Worm (Caenorhabditis elegans): ENCODE data around the gene trpa-1.

The trpa-1 gene

ce11 chrIV:11854777-11855176 is 9.5 kb upstream of the trpa-1 start, which contains the start of gene tag-30:
Gene tag-30, minus strand, starts transcription at chrIV:11855159.
- TF ChIP-seq nfya-1 (tag; optimal IDR thresholded peaks at IDR 0.05) (peak; percentile 22), ceh-48 (tag; optimal IDR thresholded peaks at IDR 0.05) (no peak), odd-2 (tag; optimal IDR thresholded peaks at IDR 0.05) (no peak), rnt-1 (tag; optimal IDR thresholded peaks at IDR 0.05) (no peak), dmd-4 (tag; optimal IDR thresholded peaks at IDR 0.05; ENCODE audit: borderline replicate concordance) (no peak), Y22D7AL.16 (tag; optimal IDR thresholded peaks at IDR 0.05) (no peak), ceh-34 (tag; optimal IDR thresholded peaks at IDR 0.05) (peak; percentile 54), zip-5 (tag; optimal IDR thresholded peaks at IDR 0.05) (no peak), mec-3 (tag; optimal IDR thresholded peaks at IDR 0.05; ENCODE audit: borderline replicate concordance) (no peak), tbx-2 (tag; optimal IDR thresholded peaks at IDR 0.05) (peak; percentile 41), ahr-1 (tag; optimal IDR thresholded peaks at IDR 0.05) (no peak), fkh-6 (tag; optimal IDR thresholded peaks at IDR 0.05) (no peak), lim-6 (tag; optimal IDR thresholded peaks at IDR 0.05) (no peak), pag-3 (tag; optimal IDR thresholded peaks at IDR 0.05; ENCODE audit: borderline replicate concordance) (no peak), elt-4 (tag; optimal IDR thresholded peaks at IDR 0.05) (no peak), ceh-2 (tag; optimal IDR thresholded peaks at IDR 0.05) (no peak), dve-1 (tag; optimal IDR thresholded peaks at IDR 0.05) (no peak), unc-42 (tag; optimal IDR thresholded peaks at IDR 0.05) (peak; percentile 59), che-1 (tag; optimal IDR thresholded peaks at IDR 0.05) (no peak), C38D4.7 (GFP tag; optimal IDR thresholded peaks at IDR 0.05) (no peak), unc-55 (GFP tag; optimal IDR thresholded peaks at IDR 0.05) (no peak), K09A11.1 (tag; optimal IDR thresholded peaks at IDR 0.05; ENCODE audit: insufficient read depth) (no peak), hlh-30 (tag; optimal IDR thresholded peaks at IDR 0.05; ENCODE audit: insufficient read depth) (peak; percentile 66), ceh-31 (tag; optimal IDR thresholded peaks at IDR 0.05) (peak; percentile 62), pat-9 (tag; optimal IDR thresholded peaks at IDR 0.05) (no peak), gmeb-2 (tag; optimal IDR thresholded peaks at IDR 0.05) (no peak)

DNA sequence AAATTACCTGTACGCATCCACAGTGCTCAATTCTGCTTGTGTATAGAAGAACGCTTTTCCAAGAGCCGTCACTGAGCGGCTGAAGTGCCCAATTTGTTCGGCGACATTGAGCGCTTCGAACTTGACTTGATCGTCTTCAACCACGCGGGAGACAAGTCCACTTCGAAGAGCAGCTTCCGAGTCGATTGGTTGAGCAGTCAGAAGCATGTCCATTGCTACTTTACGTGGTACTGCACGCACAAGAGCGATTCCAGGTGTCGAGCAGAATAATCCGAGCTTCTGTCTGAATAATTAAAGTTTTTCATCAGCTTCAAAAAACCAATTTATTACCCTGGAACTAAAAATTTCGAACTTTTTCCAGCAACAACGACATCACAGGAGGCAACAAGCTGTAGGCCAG is 8.9 kb upstream of the trpa-1 start:
- TF ChIP-seq tbx-2 (tag; optimal IDR thresholded peaks at IDR 0.05) (no peak), sox-2 (GFP tag; IDR thresholded peaks at IDR 0.05) (no peak), unc-3 (GFP tag; conservative IDR thresholded peaks at IDR 0.05) (no peak), unc-3 (tag; optimal IDR thresholded peaks at IDR 0.05) (no peak), rnt-1 (tag; optimal IDR thresholded peaks at IDR 0.05) (no peak), ceh-31 (tag; optimal IDR thresholded peaks at IDR 0.05) (no peak), ahr-1 (tag; optimal IDR thresholded peaks at IDR 0.05) (no peak), npax-4 (tag; optimal IDR thresholded peaks at IDR 0.05) (no peak), ceh-9 (tag; optimal IDR thresholded peaks at IDR 0.05) (no peak), sox-4 (tag; optimal IDR thresholded peaks at IDR 0.05) (no peak), hlh-8 (tag; optimal IDR thresholded peaks at IDR 0.05) (no peak), fax-1 (tag; optimal IDR thresholded peaks at IDR 0.05) (no peak)

DNA sequence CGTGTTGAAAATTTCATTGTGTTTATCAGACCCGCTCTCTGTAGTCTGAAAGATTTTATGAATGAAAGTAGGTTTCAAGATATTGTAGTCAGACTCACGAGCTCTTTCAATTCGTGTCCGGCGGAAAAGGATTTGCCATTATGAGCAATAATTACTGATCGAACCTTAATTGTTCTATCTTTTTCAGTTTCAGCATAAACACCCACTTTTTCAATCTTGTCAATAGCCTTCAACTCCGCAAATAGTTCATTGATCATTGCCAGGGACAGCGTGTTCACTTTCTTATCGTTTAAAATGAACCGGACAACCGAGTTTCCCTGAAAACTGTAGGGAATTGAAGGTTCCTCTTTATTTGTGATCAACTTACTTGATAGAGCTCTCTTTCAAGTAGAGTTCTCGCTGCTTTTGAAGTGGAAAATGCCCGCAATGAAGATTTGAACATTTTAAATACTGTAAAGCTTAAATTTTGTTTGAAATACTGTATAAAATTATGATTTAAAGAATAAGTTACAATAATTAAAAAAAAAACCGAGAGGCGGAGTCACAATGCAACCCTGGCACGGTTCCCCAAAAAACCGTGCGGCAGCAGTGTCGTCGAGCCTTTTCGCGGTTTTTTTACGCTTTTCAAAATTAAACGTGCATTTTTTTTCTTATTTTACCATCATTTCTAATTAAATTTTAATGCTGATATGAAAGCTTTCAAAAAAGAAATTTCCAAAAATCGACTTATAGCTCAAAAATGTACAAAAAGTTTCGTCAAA is 8.2 kb upstream of the trpa-1 start, which contains the start of gene ech-2:
ech-2 (minus strand) TSS at position 452 of the 761 bp plus-strand sequence.
- TF ChIP-seq syd-9 (tag; optimal IDR thresholded peaks at IDR 0.05) (no peak), ceh-30 (tag; optimal IDR thresholded peaks at IDR 0.05) (no peak), nhr-11 (tag; optimal IDR thresholded peaks at IDR 0.05) (no peak)

Data from whole organism, late embryonic.